Worm (Caenorhabditis elegans): ENCODE results near the gene C49C3.10.

- TF ChIP-seq nfya-1 (tag; optimal IDR thresholded peaks at IDR 0.05; ENCODE audit: insufficient read depth) (no peak), skn-1 (tag; optimal IDR thresholded peaks at IDR 0.05) (no peak), pha-4 (tag; optimal IDR thresholded peaks at IDR 0.05) (no peak), fos-1 (tag; optimal IDR thresholded peaks at IDR 0.05) (no peak)
Observed at ce11 chrIV:17332261-17332660, 6.5 kb downstream of the C49C3.10 start, which contains the start of gene C49C3.7.

All from whole organism, L3 larva.